Fruit fly (Drosophila melanogaster) S2 (cell line): ENCODE results near the gene Cyp4e3.

ENCODE experiments used
- CG8478 ChIP-seq: fragments of >200 bp; optimal IDR thresholded peaks from 2 replicates; lab custom pipeline; 2018
- CTCF ChIP-seq, 2 experiments: fragments of >200 bp; optimal IDR thresholded peaks; 2 replicates each; lab custom pipeline; 2018

DNA sequence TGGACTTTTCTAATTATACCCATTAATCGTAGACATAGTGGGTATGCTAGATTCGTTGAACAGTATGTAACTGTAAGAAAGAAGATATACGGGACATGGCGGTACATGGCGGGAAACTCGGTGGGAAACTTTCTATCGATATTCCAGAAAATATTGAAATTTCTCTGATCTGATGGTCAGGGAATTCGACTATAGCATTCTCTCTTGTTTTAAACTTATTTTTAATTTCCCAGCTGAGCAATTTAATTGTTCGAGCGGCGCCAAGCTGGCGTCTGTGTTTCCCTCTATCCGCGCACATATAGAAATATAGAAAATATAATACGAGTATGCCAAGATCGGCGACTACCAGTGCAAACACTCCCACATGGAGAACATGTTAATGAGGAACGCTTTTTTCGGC, 29.3 kb upstream of the Cyp4e3 start:
- TF ChIP-seq CG8478: no peak
- TF ChIP-seq CTCF (optimal IDR thresholded peaks at IDR 0.05; lab: Kevin White, UChicago): no peak
